Worm (Caenorhabditis elegans): Measurements from ENCODE around the gene gtf-2E2.

ce11 chrII:11521300-11521699 lies 21.0 kb downstream of the gtf-2E2 start, which contains the start of gene Y62F5A.10:
- TF ChIP-seq elt-3 (tag; optimal IDR thresholded peaks at IDR 0.05) (no peak), mbf-1 (tag; optimal IDR thresholded peaks at IDR 0.05) (no peak), peb-1 (tag; optimal IDR thresholded peaks at IDR 0.05) (no peak), nhr-25 (tag; optimal IDR thresholded peaks at IDR 0.05) (no peak), nhr-12 (tag; optimal IDR thresholded peaks at IDR 0.05) (no peak), ceh-82 (tag; optimal IDR thresholded peaks at IDR 0.05) (no peak), elt-1 (tag; optimal IDR thresholded peaks at IDR 0.05) (no peak), ztf-4 (tag; optimal IDR thresholded peaks at IDR 0.05) (no peak), lin-13 (GFP tag; optimal IDR thresholded peaks at IDR 0.05) (no peak), aly-2 (tag; optimal IDR thresholded peaks at IDR 0.05) (no peak), nhr-129 (tag; optimal IDR thresholded peaks at IDR 0.05) (no peak)
